Worm (Caenorhabditis elegans): ENCODE measurements around the gene F32D1.8.

The F32D1.8 gene

ce11 chrV:4375807-4376564 is 1.5 kb downstream of the F32D1.8 start, which contains the start of gene F32D1.7:
F32D1.7 (minus strand) TSS chrV:4376173.
- TF ChIP-seq ceh-88 (GFP tag; IDR thresholded peaks at IDR 0.05) (no peak), nhr-84 (tag; optimal IDR thresholded peaks at IDR 0.05) (no peak), hlh-17 (GFP tag; optimal IDR thresholded peaks at IDR 0.05; ENCODE audit: borderline replicate concordance) (no peak), C04F5.9 (tag; optimal IDR thresholded peaks at IDR 0.05) (no peak), pax-3 (tag; optimal IDR thresholded peaks at IDR 0.05) (no peak), skn-1 (tag; optimal IDR thresholded peaks at IDR 0.05) (no peak), elt-2 (tag; optimal IDR thresholded peaks at IDR 0.05) (no peak), Y116A8C.19 (tag; optimal IDR thresholded peaks at IDR 0.05; ENCODE audit: borderline replicate concordance) (no peak)

- TF ChIP-seq zag-1 (tag; optimal IDR thresholded peaks at IDR 0.05) (no peak), ceh-63 (GFP tag; optimal IDR thresholded peaks at IDR 0.05) (no peak), jun-1 (tag; optimal IDR thresholded peaks at IDR 0.05) (no peak), unc-30 (tag; optimal IDR thresholded peaks at IDR 0.05) (no peak), unc-62 (GFP tag; optimal IDR thresholded peaks at IDR 0.05) (no peak), lin-14 (GFP tag; optimal IDR thresholded peaks at IDR 0.05) (no peak), unc-130 (tag; optimal IDR thresholded peaks at IDR 0.05) (no peak), ceh-8 (GFP tag; optimal IDR thresholded peaks at IDR 0.05) (no peak), egl-13 (tag; optimal IDR thresholded peaks at IDR 0.05) (no peak), nhr-20 (tag; optimal IDR thresholded peaks at IDR 0.05) (no peak)
These were observed 2.9 kb downstream of the F32D1.8 start, which contains the start of gene neg-1 for ce11 chrV:4374625-4375024. neg-1 (minus strand) TSS chrV:4374874.

ce11 chrV:4373656-4374055 is 3.9 kb downstream of the F32D1.8 start:
- TF ChIP-seq rnt-1 (tag; optimal IDR thresholded peaks at IDR 0.05) (no peak), dsc-1 (tag; optimal IDR thresholded peaks at IDR 0.05) (no peak), mep-1 (tag; optimal IDR thresholded peaks at IDR 0.05) (no peak), isw-1 (GFP tag; IDR thresholded peaks at IDR 0.05) (no peak), zip-4 (GFP tag; optimal IDR thresholded peaks at IDR 0.05) (no peak), aha-1 (tag; optimal IDR thresholded peaks at IDR 0.05) (no peak), fkh-8 (tag; optimal IDR thresholded peaks at IDR 0.05) (no peak), irx-1 (tag; optimal IDR thresholded peaks at IDR 0.05) (no peak), tlp-1 (tag; optimal IDR thresholded peaks at IDR 0.05) (no peak), hlh-4 (tag; optimal IDR thresholded peaks at IDR 0.05) (no peak)

- TF ChIP-seq xbp-1 (tag; optimal IDR thresholded peaks at IDR 0.05) (no peak), nhr-28 (tag; optimal IDR thresholded peaks at IDR 0.05) (no peak), efl-1 (optimal IDR thresholded peaks at IDR 0.05) (no peak), efl-1 (GFP tag; optimal IDR thresholded peaks at IDR 0.05 in 1 of 2) (peak in 1 of 2 experiments; percentile 89)
These were observed 4.5 kb downstream of the F32D1.8 start for ce11 chrV:4372986-4373385.

- no peak for TF ChIP-seq ama-1 (optimal IDR thresholded peaks at IDR 0.05)
- no peak for TF ChIP-seq Y116A8C.19 (tag; optimal IDR thresholded peaks at IDR 0.05; ENCODE audit: borderline replicate concordance)
- TF ChIP-seq sox-4 (tag; optimal IDR thresholded peaks at IDR 0.05): no peak
- peak; percentile 1 for TF ChIP-seq fkh-8 (tag; optimal IDR thresholded peaks at IDR 0.05)
- TF ChIP-seq sup-37 (GFP tag; optimal IDR thresholded peaks at IDR 0.05): no peak
- no peak for TF ChIP-seq fos-1 (tag; optimal IDR thresholded peaks at IDR 0.05)
- peak; percentile 80 for TF ChIP-seq nhr-47 (tag; optimal IDR thresholded peaks at IDR 0.05)
- TF ChIP-seq ceh-90 (tag; optimal IDR thresholded peaks at IDR 0.05): no peak
- TF ChIP-seq snu-23 (GFP tag; optimal IDR thresholded peaks at IDR 0.05): peak; percentile 86
- peak; percentile 59 for TF ChIP-seq irx-1 (tag; optimal IDR thresholded peaks at IDR 0.05)
- no peak for TF ChIP-seq nhr-11 (tag; optimal IDR thresholded peaks at IDR 0.05)
- no peak for TF ChIP-seq aha-1 (tag; optimal IDR thresholded peaks at IDR 0.05)
- no peak for TF ChIP-seq unc-62 (GFP tag; optimal IDR thresholded peaks at IDR 0.05)
- TF ChIP-seq nhr-77 (tag; optimal IDR thresholded peaks at IDR 0.05): no peak
- TF ChIP-seq lir-3 (tag; optimal IDR thresholded peaks at IDR 0.05; ENCODE audit: poor library complexity): no peak
- TF ChIP-seq grh-1 (GFP tag; IDR thresholded peaks at IDR 0.05): peak; percentile 67
- TF ChIP-seq C16A3.4 (tag; optimal IDR thresholded peaks at IDR 0.05): peak; percentile 55
- no peak for TF ChIP-seq nhr-28 (tag; optimal IDR thresholded peaks at IDR 0.05)
- TF ChIP-seq nhr-71 (tag; optimal IDR thresholded peaks at IDR 0.05): peak; percentile 81
These were observed 6.1 kb downstream of the F32D1.8 start, which contains the start of the genes gmpr-1 and fipp-1 for ce11 chrV:4371309-4371933. gmpr-1 (minus strand) TSS chrV:4371383. fipp-1 (plus strand) TSS chrV:4371807.
